Fruit fly (Drosophila melanogaster) whole organism: ENCODE results near the gene Nph.

Experiments used
- CG8478 ChIP-seq: fragments of >200 bp; optimal IDR thresholded peaks from 2 replicates; lab custom pipeline; 2018; ENCODE audit warnings: inconsistent platforms
- Dll ChIP-seq: fragments of >200 bp; optimal IDR thresholded peaks from 2 replicates; lab custom pipeline; 2017
- EcR ChIP-seq, 2 experiments: fragments of >200 bp; optimal IDR thresholded peaks; 2 replicates each; lab custom pipeline; 2017; ENCODE audit warnings: missing biosample characterization in 2 of 2, missing genetic modification characterization in 2 of 2, missing genetic modification reagents in 2 of 2
- usp ChIP-seq: fragments of >200 bp; optimal IDR thresholded peaks from 2 replicates; lab custom pipeline; 2017; ENCODE audit warnings: missing biosample characterization, missing genetic modification characterization, mixed read lengths

DNA sequence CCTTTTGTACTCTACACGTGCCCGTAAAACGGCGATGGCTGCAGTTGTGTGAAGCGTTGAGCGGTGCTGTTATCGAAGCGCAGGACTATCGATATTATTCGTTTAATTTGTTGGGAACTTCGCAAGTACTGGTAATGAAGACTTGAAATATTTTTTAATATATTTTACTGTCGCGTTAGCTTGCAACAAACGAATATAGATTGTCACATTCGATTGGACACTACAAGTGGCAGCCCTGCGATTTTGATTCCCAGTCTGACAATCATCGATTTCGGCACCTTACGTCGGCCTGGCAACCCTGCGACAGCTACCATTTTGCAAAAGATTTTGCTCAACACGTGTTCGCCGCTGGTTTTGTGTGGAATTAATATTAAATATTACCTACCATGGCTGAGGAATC, at the start of gene Nph, which contains the start of gene Nlp:
- TF ChIP-seq usp (GFP tag; lab: Kevin White, UChicago) (no peak), CG8478 (no peak), Dll (lab: Kevin White, UChicago) (no peak), EcR (GFP tag; optimal IDR thresholded peaks at IDR 0.05; lab: Kevin White, UChicago) (no peak)
